Worm (Caenorhabditis elegans): Measurements from ENCODE around the gene grdn-1.

DNA sequence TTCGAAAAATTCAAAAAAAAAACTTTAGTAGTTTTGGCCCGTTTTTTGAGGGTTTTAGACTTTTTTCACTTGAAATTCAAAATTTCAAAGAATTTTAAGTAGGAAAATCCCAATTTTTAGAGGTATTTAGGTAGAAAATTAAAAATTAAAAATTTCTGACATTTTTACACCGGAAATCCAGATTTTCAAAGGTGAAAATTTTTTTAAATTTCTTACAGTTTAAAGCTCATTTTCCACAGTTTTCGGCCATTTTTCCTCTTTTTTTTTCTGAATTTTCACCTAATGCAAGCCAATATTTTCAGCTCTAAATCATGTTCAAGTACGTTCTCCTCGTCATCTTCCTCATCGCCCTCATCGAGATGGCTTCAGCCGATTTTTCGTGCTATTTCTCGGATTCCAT lies 10.2 kb upstream of the grdn-1 start, which contains the start of gene txt-14:
- TF ChIP-seq unc-130 (GFP tag; optimal IDR thresholded peaks at IDR 0.05) (no peak), nfya-2 (GFP tag; IDR thresholded peaks at IDR 0.05) (no peak), hmg-20 (GFP tag; IDR thresholded peaks at IDR 0.05) (no peak), dpl-1 (GFP tag; optimal IDR thresholded peaks at IDR 0.05) (no peak), F57A8.1 (GFP tag; optimal IDR thresholded peaks at IDR 0.05) (no peak), K11D2.4 (GFP tag; IDR thresholded peaks at IDR 0.05) (no peak)
